Worm (Caenorhabditis elegans) whole organism, L1 larva: ENCODE results near the gene F59B8.1.
A peak's percentile ranks its signal among the peaks of the same experiment; 100 is the strongest.

Source experiments
- ceh-63 ChIP-seq: fragments of 200-800 bp; sonication (Bioruptor generic); optimal IDR thresholded peaks from 2 replicates; lab custom pipeline; 2018; ENCODE audit warnings: mild to moderate bottlenecking, missing genetic modification characterization, missing compliant biosample characterization
- ces-1 ChIP-seq: fragments of 150-350 bp; optimal IDR thresholded peaks from 2 replicates; lab custom pipeline; 2014; ENCODE audit warnings: missing biosample characterization, missing genetic modification reagents, missing genetic modification characterization
- mep-1 ChIP-seq: fragments of 150-350 bp; optimal IDR thresholded peaks from 2 replicates; lab custom pipeline; 2014; ENCODE audit warnings: missing biosample characterization, missing genetic modification characterization
- ztf-11 ChIP-seq, 2 experiments: sonication (generic microtip); optimal IDR thresholded peaks; 2 replicates each; lab custom pipeline; 2016 to 2017; ENCODE audit warnings: missing genetic modification characterization in 2 of 2, missing biosample characterization in 1 of 2, missing compliant biosample characterization in 1 of 2

- no peak for TF ChIP-seq ceh-63 (GFP tag; lab: Kevin White, UChicago)
- TF ChIP-seq ces-1 (GFP tag; lab: Kevin White, UChicago) = no peak
- peak in 1 of 2 experiments; percentile 89 for TF ChIP-seq ztf-11 (tag; optimal IDR thresholded peaks at IDR 0.05; lab: Kevin White, UChicago)
- TF ChIP-seq mep-1 (tag; lab: Kevin White, UChicago) = peak; percentile 90
Measured at ce11 chrIV:9444417-9445026, 16.5 kb downstream of the F59B8.1 start.
